Worm (Caenorhabditis elegans): Measurements from ENCODE around the gene srh-23.
A peak's percentile ranks its signal among the peaks of the same experiment; 100 is the strongest.
"Not testable (repeated sequence)": the region's sequence is repeated elsewhere in the genome, so short reads cannot be mapped to it uniquely, and the experiment has no call there.

srh-23 gene

DNA sequence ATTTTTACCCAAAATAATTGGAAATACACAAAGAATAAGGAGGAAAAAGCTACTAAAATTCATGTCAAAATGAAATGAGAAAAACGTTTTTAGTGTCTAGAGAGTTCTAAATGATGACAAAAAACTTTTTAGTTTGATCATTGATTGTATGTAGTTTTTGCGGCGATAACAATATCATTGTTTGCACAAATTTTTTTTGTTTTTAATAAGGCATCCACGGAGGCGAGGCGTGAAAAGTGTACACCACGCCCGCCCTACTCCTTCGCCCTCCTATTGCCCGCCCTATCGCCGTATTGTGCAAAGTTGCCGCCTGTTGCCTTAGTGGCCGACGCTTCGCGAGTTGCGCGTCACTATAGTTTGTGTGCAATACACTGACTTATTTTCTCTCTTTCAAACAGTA is 20.9 kb upstream of the srh-23 start, which contains the start of gene ugt-10:
ugt-10 (minus strand) TSS at position 101 of the 400 bp plus-strand sequence.
- not testable (repeated sequence) for TF ChIP-seq pqm-1 (tag; optimal IDR thresholded peaks at IDR 0.05); fkh-10 (GFP tag; optimal IDR thresholded peaks at IDR 0.05); F16B12.6 (tag; optimal IDR thresholded peaks at IDR 0.05)

DNA sequence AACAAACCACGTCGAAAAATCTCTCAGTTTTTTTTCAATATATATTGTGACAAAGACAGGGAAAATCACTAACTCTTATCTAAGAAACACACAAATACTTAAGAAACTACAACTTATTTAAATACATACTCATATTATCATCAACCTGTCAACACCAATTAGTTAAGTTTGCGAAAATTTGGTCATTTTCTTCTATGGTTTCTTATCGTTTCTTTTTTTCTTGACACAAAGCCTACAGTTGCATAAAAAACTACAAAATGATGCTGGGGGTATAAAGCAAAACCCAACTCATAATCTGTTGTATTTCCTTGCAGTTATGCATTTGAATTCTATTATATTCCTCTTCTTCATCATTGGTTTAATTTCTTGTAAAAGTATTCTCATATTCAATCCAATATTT is 19.8 kb upstream of the srh-23 start, which contains the start of gene ugt-67:
ugt-67 (plus strand) TSS at position 301 of the 400 bp plus-strand sequence.
- TF ChIP-seq lir-3 (tag; optimal IDR thresholded peaks at IDR 0.05; ENCODE audit: poor library complexity) (no peak), nhr-90 (tag; optimal IDR thresholded peaks at IDR 0.05; ENCODE audit: poor library complexity) (no peak), zip-4 (GFP tag; optimal IDR thresholded peaks at IDR 0.05) (no peak), sox-4 (tag; optimal IDR thresholded peaks at IDR 0.05) (no peak), isw-1 (GFP tag; IDR thresholded peaks at IDR 0.05) (no peak), Y116A8C.19 (tag; optimal IDR thresholded peaks at IDR 0.05; ENCODE audit: borderline replicate concordance) (no peak), nhr-19 (GFP tag; conservative IDR thresholded peaks at IDR 0.05) (no peak), hpl-2 (GFP tag; optimal IDR thresholded peaks at IDR 0.05) (no peak), ceh-88 (GFP tag; IDR thresholded peaks at IDR 0.05) (no peak), ama-1 (optimal IDR thresholded peaks at IDR 0.05) (no peak), efl-3 (GFP tag; optimal IDR thresholded peaks at IDR 0.05) (no peak), lin-15B (tag; optimal IDR thresholded peaks at IDR 0.05) (no peak), ceh-63 (GFP tag; optimal IDR thresholded peaks at IDR 0.05) (no peak)

DNA sequence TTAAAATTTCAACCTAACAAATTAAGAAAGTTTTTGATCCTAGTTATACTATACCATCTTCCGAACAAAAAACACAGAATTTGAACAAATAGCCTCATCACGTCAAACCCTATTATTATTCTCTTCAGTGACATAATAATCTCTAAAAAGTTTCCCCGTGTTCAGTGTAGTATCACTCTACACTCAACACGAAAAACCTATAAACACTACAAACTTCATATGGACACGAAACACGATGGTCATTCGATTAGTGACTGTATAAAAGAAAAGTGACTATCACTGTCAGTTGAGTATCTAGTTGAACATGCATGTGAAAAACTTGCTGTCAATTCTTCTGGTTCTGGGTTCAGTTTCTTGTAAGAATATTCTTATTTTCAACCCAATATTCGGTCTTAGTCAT is 17.2 kb upstream of the srh-23 start, which contains the start of gene ugt-8:
ugt-8 (plus strand) TSS at position 235 of the 400 bp plus-strand sequence.
- TF ChIP-seq efl-1 (optimal IDR thresholded peaks at IDR 0.05) (no peak), efl-1 (GFP tag; optimal IDR thresholded peaks at IDR 0.05 in 1 of 2) (peak in 1 of 2 experiments; percentile 53), fkh-8 (tag; optimal IDR thresholded peaks at IDR 0.05) (no peak), nhr-20 (tag; optimal IDR thresholded peaks at IDR 0.05) (peak; percentile 41), ceh-82 (tag; optimal IDR thresholded peaks at IDR 0.05) (no peak), unc-62 (GFP tag; optimal IDR thresholded peaks at IDR 0.05) (no peak), fos-1 (tag; optimal IDR thresholded peaks at IDR 0.05) (no peak), unc-86 (tag; optimal IDR thresholded peaks at IDR 0.05) (no peak), lin-39 (tag; optimal IDR thresholded peaks at IDR 0.05) (no peak), ceh-8 (GFP tag; optimal IDR thresholded peaks at IDR 0.05) (no peak), nhr-19 (GFP tag; conservative IDR thresholded peaks at IDR 0.05) (no peak), nhr-85 (tag) (no peak), unc-30 (tag; optimal IDR thresholded peaks at IDR 0.05) (no peak), nhr-90 (tag; optimal IDR thresholded peaks at IDR 0.05; ENCODE audit: poor library complexity) (no peak), snu-23 (GFP tag; optimal IDR thresholded peaks at IDR 0.05) (peak; percentile 12), nhr-11 (tag; optimal IDR thresholded peaks at IDR 0.05) (no peak), tbx-2 (tag; optimal IDR thresholded peaks at IDR 0.05) (no peak), unc-98 (GFP tag; IDR thresholded peaks at IDR 0.05) (no peak), sox-4 (tag; optimal IDR thresholded peaks at IDR 0.05) (no peak), dsc-1 (tag; optimal IDR thresholded peaks at IDR 0.05) (no peak)

DNA sequence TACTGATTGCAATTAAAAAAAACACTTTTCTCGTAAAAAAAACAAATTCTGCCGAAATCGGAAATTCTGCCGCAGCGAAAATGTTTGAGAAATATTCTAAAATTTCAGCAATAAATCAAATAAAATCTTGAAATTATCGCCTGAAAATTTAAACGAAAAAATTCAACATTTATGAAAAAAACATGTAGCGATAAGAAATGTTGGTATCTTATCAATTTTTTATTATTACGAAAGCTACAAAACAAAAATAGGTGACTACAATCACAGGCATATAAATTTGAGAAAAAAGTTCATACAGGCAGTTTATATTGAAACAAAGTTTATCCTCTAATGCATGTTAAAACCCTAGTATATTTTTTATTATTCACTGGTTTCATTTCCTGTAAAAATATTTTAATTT is 14.9 kb upstream of the srh-23 start, which contains the start of gene ugt-14:
ugt-14 (plus strand) TSS at position 301 of the 400 bp plus-strand sequence.
- no peak for TF ChIP-seq lin-14 (GFP tag; optimal IDR thresholded peaks at IDR 0.05)
- no peak for TF ChIP-seq fos-1 (tag; optimal IDR thresholded peaks at IDR 0.05)
- TF ChIP-seq tbx-2 (tag; optimal IDR thresholded peaks at IDR 0.05) = no peak
- TF ChIP-seq fkh-4 (tag; optimal IDR thresholded peaks at IDR 0.05; ENCODE audit: borderline replicate concordance) = no peak
- no peak for TF ChIP-seq nhr-84 (tag; optimal IDR thresholded peaks at IDR 0.05)
- no peak for TF ChIP-seq irx-1 (tag; optimal IDR thresholded peaks at IDR 0.05)
- TF ChIP-seq nhr-11 (tag; optimal IDR thresholded peaks at IDR 0.05) = no peak
- TF ChIP-seq egl-13 (tag; optimal IDR thresholded peaks at IDR 0.05) = no peak
- TF ChIP-seq mef-2 (tag; optimal IDR thresholded peaks at IDR 0.05) = no peak
- TF ChIP-seq pag-3 (tag; optimal IDR thresholded peaks at IDR 0.05; ENCODE audit: borderline replicate concordance, insufficient read depth) = no peak
- no peak for TF ChIP-seq ama-1 (optimal IDR thresholded peaks at IDR 0.05)
- no peak for TF ChIP-seq lin-35 (GFP tag; optimal IDR thresholded peaks at IDR 0.05)
- no peak for TF ChIP-seq xbp-1 (tag; optimal IDR thresholded peaks at IDR 0.05)
- no peak for TF ChIP-seq rnt-1 (tag; optimal IDR thresholded peaks at IDR 0.05)

All from whole organism, L1 larva.